Fruit fly (Drosophila melanogaster): ENCODE measurements around the gene CG6000.

The CG6000 gene

DNA sequence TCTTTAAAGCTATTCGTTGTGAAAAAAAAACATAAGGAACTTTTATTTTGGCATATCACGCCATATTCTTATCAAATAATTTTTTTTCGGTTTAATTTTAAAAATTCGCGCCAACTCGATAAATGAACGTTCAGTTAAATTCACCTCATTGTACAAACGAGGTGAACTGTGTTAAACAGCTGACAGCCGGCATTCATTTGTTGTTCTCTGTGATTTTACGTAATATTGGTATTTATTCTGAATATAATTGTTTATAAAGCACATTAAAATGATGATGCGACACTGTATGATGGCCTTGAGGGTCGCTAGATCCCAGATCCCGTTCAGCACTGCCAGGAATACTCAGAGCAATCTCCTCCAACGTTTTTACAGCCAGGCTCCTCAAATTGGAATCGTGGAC, at the start of gene CG6000:
TSS of gene CG6000 (plus strand) at position 165 of the 400 bp plus-strand sequence.
- no peak for TF ChIP-seq noc (tag; optimal IDR thresholded peaks at IDR 0.05)

DNA sequence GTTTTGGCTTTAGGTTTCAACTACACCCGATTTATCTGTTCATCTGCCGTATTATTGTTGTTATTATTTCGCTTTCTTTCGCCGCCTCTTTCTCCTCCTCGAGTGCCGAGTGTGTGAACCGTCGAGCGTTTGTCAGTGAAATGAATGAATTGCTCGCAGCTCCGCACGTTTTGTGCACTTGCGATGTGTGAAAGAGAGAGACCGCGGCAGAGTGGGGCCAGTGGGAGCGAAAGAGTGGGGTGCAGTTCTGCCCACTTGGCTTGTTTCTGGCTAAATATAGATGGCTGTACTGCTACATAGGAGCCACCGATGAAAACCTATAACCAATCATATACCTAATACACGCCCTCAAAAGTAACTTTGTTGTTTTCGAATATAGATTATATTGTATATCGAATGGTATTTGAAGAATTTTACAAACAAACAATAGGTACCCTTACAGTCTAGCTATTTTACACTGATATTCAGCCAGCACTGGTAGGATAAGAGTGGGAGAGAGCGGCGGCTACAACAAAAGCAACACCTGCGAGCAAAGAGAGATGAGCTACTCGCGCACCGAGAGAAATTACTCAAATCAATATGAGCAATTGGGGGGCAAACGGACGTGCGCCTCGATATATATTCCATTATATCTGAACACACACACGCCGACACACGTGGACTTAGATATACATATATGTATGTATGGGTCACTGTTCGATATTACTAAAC, 47.6 kb upstream of the CG6000 start:
- TF ChIP-seq noc (tag; optimal IDR thresholded peaks at IDR 0.05), result peak; percentile 42

- TF ChIP-seq noc (tag; optimal IDR thresholded peaks at IDR 0.05), result peak; percentile 33
Measured at dm6 chr3R:24007775-24008506, 46.2 kb upstream of the CG6000 start.

DNA sequence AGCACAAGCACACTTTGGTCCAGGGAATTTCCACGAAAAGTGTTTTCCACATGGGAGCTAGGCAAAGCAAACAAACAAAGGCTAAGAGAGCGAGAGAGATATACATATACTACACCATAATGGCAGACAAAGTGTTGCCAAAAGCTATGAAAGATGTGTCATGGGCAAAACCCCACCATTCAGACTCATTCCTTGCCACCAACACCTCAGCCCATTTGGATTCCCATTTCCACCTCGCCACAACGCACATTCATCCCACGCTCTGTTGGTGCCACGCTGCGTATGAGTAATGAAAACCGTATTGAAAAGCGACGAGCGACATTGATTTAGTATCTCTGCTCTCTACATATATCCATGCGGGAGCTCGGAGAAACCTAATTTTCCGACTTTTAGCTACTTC, 45.3 kb upstream of the CG6000 start:
- no peak for TF ChIP-seq noc (tag; optimal IDR thresholded peaks at IDR 0.05)

dm6 chr3R:24010637-24011214, 43.5 kb upstream of the CG6000 start:
- TF ChIP-seq noc (tag; optimal IDR thresholded peaks at IDR 0.05), result no peak

- no peak for TF ChIP-seq noc (tag; optimal IDR thresholded peaks at IDR 0.05)
Measured at dm6 chr3R:24012038-24012693, 42.0 kb upstream of the CG6000 start.

dm6 chr3R:24014600-24014999, 39.6 kb upstream of the CG6000 start:
- no peak for TF ChIP-seq noc (tag; optimal IDR thresholded peaks at IDR 0.05)

dm6 chr3R:24015449-24015848, 38.7 kb upstream of the CG6000 start:
- no peak for TF ChIP-seq noc (tag; optimal IDR thresholded peaks at IDR 0.05)

DNA sequence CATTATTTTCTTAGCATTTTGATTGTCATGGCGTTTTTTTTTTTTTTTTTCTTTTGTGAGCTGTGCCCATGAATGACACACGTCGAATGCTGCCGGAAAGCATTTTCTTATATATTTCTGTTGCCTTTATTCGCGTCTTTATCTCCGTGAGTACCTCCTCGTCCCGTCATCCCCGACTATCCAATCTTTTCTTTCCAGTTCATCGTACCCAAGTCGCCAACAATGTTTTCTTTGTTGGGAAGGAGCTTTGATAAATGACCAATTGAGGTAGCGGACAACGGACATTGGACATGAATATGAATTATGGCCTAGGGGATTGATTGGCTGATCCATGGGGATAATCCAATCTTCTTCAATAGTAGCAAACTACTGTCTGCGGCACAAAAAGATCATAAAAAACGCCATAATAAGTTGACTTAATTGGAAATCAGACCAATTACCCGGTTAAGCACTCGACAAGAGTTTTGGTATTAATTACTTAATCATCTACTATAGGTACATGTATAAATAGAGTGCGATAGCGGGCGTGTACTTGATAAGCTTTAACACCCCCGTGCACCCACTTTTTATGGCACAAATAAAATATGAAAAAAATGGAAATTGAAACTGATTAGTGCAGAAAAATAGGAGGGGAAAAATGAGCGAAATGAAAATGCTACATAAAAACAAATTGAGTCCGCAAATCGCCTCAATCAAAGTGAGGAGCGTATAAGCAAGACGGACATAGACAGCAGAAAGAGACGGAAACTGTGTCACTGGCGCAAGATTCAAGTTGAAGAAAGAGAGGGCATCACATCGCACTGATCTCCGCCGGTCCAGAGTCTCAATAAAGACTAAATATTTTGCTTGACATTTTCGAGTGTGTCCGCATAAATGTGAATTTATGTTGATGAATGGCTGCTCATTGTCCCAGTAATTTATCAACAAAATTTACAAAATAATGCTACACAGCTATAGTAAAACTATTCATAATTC, 38.0 kb upstream of the CG6000 start:
- TF ChIP-seq noc (tag; optimal IDR thresholded peaks at IDR 0.05), result peak; percentile 33

dm6 chr3R:24017648-24018047, 36.5 kb upstream of the CG6000 start:
- TF ChIP-seq noc (tag; optimal IDR thresholded peaks at IDR 0.05), result no peak

DNA sequence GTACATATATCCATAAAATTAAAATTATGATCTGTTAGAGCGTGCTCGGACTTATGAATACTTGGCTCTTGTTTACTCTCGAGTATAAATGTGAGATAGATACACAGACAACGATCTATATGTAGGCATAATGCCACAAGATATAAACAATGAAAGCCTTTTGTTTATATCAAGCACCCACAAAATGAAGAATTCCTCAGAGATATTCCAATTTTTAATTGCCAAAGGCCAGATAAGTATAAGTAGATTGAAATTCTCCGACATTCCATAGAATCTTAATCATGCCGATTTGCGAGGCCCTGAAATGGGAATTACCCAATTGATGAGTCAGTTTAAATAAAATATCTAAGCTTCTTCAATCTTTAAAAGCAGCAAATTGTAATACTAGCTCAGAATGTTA, 32.3 kb upstream of the CG6000 start:
- TF ChIP-seq noc (tag; optimal IDR thresholded peaks at IDR 0.05), result no peak

DNA sequence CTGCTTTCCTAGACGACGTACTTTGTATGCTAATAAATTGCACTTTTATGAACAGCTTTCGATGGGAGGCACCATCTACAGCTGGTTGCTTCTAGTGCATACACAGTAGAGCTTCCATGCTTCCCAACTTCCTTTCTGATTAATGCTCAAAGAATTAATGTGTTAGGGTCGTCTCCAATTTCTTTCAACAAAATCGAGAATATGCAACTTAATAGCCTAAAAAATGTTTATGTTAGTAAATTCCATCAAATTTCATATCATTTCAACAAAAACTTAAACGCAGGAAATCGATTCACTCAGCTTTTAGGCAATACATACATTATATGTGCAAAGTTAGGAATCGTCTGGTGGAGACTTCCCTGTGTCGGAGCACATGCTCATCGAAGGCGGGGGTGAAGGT, 30.1 kb upstream of the CG6000 start:
- no peak for TF ChIP-seq noc (tag; optimal IDR thresholded peaks at IDR 0.05)

DNA sequence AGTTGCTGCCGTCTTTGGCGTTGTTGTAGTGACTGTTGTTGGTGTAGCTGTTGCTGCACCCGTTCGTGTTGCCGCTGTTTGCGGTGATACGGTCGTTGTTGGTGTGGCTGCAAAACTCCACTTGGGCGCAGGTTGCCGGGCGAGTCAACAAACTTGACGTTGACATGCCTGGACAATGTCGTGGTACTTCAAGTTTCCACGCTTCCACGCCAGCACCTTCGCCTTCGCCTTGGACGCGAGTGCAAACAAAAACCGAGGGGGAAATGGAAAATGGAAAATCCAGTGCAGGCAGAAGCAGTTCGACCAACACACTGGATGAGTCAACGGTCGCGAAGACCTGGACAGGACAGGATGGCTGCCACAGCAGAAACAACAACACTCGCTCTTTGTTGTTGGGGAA, 29.5 kb upstream of the CG6000 start:
- no peak for TF ChIP-seq noc (tag; optimal IDR thresholded peaks at IDR 0.05)

DNA sequence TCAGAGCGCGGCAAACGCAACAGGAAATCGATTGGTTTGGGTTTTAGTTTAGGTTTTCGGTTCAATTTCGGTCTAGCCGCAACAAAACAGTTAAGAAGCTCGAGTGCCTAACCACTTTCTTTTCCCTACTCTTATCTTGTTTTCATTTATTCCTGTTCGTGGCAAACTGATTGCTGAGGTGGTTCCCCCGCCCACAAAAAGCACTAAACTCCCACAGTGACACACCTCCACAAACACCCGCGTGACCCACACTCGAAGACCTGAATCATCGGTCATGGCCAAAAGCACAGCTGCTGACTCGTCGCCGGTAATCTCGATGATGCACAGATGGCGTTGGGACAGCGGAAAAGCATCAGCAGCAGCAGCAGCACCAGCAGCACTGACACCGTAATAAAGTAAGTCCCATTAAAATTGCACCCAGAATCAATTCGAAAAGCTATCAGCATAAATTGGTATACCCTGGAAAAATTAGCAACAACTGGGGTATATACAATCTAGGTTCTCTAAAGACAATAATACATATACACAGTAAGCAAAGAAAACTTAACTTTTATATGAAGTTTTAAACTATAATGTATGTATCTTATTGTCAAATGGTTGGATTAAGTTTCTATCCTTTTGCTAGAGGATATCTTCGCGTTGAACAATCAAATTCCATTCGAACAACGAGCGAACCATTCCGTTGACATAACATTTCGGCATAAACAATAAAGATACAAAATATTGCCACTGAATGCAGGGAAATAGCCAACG, 28.3 kb upstream of the CG6000 start:
- TF ChIP-seq noc (tag; optimal IDR thresholded peaks at IDR 0.05), result no peak

DNA sequence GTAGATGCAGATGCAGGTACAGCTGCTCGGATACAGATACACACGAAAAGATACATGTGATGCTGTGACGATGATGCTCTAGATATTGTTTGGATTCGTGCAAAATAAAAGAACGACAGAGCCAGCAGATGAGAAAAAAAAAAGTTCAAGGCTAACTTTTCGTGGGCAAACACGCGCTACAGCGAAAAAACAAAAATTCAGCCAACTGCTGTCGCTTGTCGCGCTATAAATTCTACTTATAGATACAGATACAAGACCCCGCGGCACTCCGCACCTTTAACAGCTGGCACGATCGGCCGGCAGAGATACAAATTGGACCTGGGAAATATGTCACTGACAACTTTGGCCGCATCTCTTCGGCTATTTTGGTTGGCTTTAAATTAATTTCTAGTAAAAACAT, 27.7 kb upstream of the CG6000 start:
- TF ChIP-seq noc (tag; optimal IDR thresholded peaks at IDR 0.05), result no peak
